Fruit fly (Drosophila melanogaster): ENCODE data around the gene CG34241.

CG34241 gene

dm6 chr3L:12090184-12090897, 37.4 kb upstream of the CG34241 start:
- no peak for TF ChIP-seq h (optimal IDR thresholded peaks at IDR 0.05)
- no peak for TF ChIP-seq insv (optimal IDR thresholded peaks at IDR 0.05)
- TF ChIP-seq ttk (optimal IDR thresholded peaks at IDR 0.05) = no peak
- no peak for TF ChIP-seq psq (optimal IDR thresholded peaks at IDR 0.05)
- no peak for TF ChIP-seq Sin3A (optimal IDR thresholded peaks at IDR 0.05)
- TF ChIP-seq Myc (optimal IDR thresholded peaks at IDR 0.05) = no peak

dm6 chr3L:12090898-12091685, 36.7 kb upstream of the CG34241 start:
- TF ChIP-seq psq (optimal IDR thresholded peaks at IDR 0.05) = no peak
- TF ChIP-seq h (optimal IDR thresholded peaks at IDR 0.05) = no peak
- no peak for TF ChIP-seq Myc (optimal IDR thresholded peaks at IDR 0.05)
- TF ChIP-seq ttk (optimal IDR thresholded peaks at IDR 0.05) = no peak
- TF ChIP-seq Sin3A (optimal IDR thresholded peaks at IDR 0.05) = no peak
- TF ChIP-seq insv (optimal IDR thresholded peaks at IDR 0.05) = no peak

- TF ChIP-seq Myc (optimal IDR thresholded peaks at IDR 0.05) (no peak), psq (optimal IDR thresholded peaks at IDR 0.05) (no peak), ttk (optimal IDR thresholded peaks at IDR 0.05) (no peak), h (optimal IDR thresholded peaks at IDR 0.05) (no peak), insv (optimal IDR thresholded peaks at IDR 0.05) (no peak), Sin3A (optimal IDR thresholded peaks at IDR 0.05) (no peak)
These were observed 34.9 kb upstream of the CG34241 start for dm6 chr3L:12092860-12093359.

- TF ChIP-seq h (optimal IDR thresholded peaks at IDR 0.05) (no peak), insv (optimal IDR thresholded peaks at IDR 0.05) (no peak)
These were observed 31.8 kb upstream of the CG34241 start for dm6 chr3L:12095960-12096359.

DNA sequence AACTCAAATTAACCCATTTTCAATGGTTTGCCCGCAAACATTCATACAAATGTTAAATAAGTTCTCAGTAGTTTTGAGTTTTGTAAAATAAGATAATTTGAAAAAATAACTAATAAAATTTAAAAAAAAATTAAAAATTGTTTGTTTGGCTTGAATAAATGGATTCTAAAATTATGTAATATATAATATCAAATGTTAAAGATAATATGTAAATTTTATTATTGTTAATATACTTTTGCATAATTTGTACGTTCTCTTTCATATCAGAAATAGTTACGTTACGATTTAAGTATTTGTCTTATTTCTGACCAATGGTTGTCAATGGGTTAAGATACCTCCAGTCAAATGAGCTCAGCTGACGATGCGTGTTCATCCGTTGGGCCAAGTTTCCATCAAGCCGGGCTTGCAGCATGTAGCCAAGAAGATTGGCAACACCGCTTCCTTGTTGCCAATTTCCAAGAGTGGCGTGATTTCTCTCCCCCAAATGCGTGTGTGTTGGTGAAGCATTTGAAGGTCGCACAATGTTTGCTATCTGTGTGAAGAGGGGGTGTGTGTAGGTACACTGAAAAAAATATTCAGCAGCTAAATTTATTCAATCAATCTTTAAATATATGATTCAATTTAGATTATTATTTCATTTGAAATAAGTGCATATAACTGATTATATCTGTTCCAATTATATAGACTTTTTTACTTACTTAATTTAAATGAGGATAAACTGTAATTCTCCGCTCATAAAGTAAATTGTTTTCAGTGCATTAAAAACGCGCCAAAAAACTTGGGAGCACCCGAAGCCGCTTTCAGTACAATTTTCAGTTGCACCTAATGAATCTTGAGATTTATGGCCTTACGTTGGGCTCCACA, 30.7 kb upstream of the CG34241 start:
- no peak for TF ChIP-seq ttk (optimal IDR thresholded peaks at IDR 0.05)
- TF ChIP-seq h (optimal IDR thresholded peaks at IDR 0.05) = no peak
- no peak for TF ChIP-seq insv (optimal IDR thresholded peaks at IDR 0.05)
- no peak for TF ChIP-seq Myc (optimal IDR thresholded peaks at IDR 0.05)
- no peak for TF ChIP-seq Sin3A (optimal IDR thresholded peaks at IDR 0.05)
- TF ChIP-seq psq (optimal IDR thresholded peaks at IDR 0.05) = no peak

DNA sequence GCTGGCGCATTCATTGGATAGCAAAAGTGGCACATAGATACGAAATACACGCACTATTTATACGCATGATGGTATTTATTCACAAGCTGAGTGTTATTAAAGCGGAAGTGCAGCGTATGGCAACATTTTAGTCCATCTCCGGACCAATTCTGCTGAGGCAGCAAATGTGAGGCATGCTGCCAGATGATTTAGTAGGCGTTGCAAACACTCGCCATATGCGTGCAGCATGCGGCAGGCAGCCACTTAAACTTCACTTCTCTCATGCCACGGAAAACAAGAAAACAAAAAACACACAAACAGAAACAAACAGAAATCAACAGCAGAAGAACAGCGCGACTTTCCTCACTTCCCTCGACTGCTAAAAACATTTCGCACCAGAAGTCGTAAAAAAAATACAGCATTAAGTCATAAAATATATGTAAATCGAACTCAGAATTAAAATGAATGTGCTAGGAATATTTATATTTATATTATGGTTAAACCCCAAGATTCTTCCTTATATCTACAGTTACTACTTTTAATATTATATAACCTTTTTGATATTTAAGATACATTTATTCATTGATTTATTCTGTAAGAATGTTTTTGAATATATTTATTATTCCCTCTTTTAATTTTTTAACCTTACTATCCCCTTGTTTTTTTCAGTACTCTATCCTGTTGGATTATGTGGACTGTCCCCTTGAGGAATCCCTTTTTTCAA, 28.3 kb upstream of the CG34241 start:
- no peak for TF ChIP-seq Sin3A (optimal IDR thresholded peaks at IDR 0.05)
- TF ChIP-seq psq (optimal IDR thresholded peaks at IDR 0.05) = no peak
- no peak for TF ChIP-seq Myc (optimal IDR thresholded peaks at IDR 0.05)
- TF ChIP-seq ttk (optimal IDR thresholded peaks at IDR 0.05) = no peak
- TF ChIP-seq h (optimal IDR thresholded peaks at IDR 0.05) = no peak
- no peak for TF ChIP-seq insv (optimal IDR thresholded peaks at IDR 0.05)

DNA sequence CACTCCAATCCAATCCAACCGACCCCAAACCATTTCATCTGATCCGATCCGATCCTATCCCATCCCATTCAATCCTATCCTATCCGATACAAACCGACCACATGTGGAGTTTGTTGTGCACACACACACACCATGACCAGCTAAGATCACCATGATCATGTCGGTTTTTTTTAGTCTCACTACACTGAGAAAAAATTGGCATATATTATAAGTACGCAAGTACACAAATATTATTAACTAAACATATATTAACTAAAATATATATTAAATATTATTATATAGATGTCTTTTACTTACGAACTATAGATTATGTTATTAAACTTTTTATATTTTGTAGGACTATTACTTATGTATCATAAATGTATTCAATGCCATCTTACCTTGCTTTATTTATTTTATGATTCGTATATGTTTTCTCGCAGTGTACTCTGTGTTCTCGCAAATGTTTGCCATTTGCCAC, 25.8 kb upstream of the CG34241 start:
- TF ChIP-seq h (optimal IDR thresholded peaks at IDR 0.05) = no peak
- no peak for TF ChIP-seq insv (optimal IDR thresholded peaks at IDR 0.05)
- TF ChIP-seq ttk (optimal IDR thresholded peaks at IDR 0.05) = no peak
- no peak for TF ChIP-seq Sin3A (optimal IDR thresholded peaks at IDR 0.05)

- TF ChIP-seq ttk (optimal IDR thresholded peaks at IDR 0.05) (no peak), insv (optimal IDR thresholded peaks at IDR 0.05) (no peak), Sin3A (optimal IDR thresholded peaks at IDR 0.05) (no peak), h (optimal IDR thresholded peaks at IDR 0.05) (no peak), Myc (optimal IDR thresholded peaks at IDR 0.05) (no peak), psq (optimal IDR thresholded peaks at IDR 0.05) (no peak)
These were observed 20.4 kb upstream of the CG34241 start for dm6 chr3L:12107378-12107777.

DNA sequence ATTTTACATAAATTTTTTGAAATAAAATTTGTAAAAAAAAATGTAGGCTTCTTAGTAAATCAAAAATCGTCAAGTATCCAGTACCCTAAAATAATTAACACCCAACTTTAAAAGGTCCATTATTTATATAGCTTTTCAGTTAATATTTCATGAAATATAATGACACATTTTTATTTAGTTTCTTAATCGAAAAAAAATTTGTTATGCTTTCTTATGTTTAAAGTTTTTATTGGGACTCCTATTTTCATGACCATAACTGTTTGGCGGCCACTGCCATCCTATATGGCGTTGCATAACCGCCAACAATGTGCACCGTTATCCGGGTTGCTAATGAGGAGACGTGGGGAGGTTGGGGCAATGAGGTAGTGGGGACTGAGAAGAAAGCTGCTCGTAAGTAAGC, 19.3 kb upstream of the CG34241 start:
- TF ChIP-seq Sin3A (optimal IDR thresholded peaks at IDR 0.05) (no peak), insv (optimal IDR thresholded peaks at IDR 0.05) (no peak), ttk (optimal IDR thresholded peaks at IDR 0.05) (no peak), h (optimal IDR thresholded peaks at IDR 0.05) (no peak), Myc (optimal IDR thresholded peaks at IDR 0.05) (no peak), psq (optimal IDR thresholded peaks at IDR 0.05) (no peak)

dm6 chr3L:12109045-12109632, 18.6 kb upstream of the CG34241 start:
- no peak for TF ChIP-seq h (optimal IDR thresholded peaks at IDR 0.05)
- no peak for TF ChIP-seq psq (optimal IDR thresholded peaks at IDR 0.05)
- no peak for TF ChIP-seq Sin3A (optimal IDR thresholded peaks at IDR 0.05)
- TF ChIP-seq Myc (optimal IDR thresholded peaks at IDR 0.05) = no peak
- no peak for TF ChIP-seq insv (optimal IDR thresholded peaks at IDR 0.05)
- TF ChIP-seq ttk (optimal IDR thresholded peaks at IDR 0.05) = no peak

Measured in Kc167 (cell line).